Worm (Caenorhabditis elegans): ENCODE data around the gene K04C2.2.

The K04C2.2 gene

ce11 chrIII:6869268-6869667, 20.3 kb upstream of the K04C2.2 start, which contains the start of the genes cra-1 and kbp-1:
cra-1 (minus strand) TSS chrIII:6869460.
kbp-1 (plus strand) TSS chrIII:6869633.
- TF ChIP-seq unc-55 (GFP tag; optimal IDR thresholded peaks at IDR 0.05) (peak; percentile 64), crh-2 (tag; optimal IDR thresholded peaks at IDR 0.05) (peak; percentile 8), mab-5 (tag; optimal IDR thresholded peaks at IDR 0.05) (no peak), gmeb-1 (tag; optimal IDR thresholded peaks at IDR 0.05) (peak; percentile 83), nhr-6 (tag; optimal IDR thresholded peaks at IDR 0.05) (no peak), skn-1 (tag; optimal IDR thresholded peaks at IDR 0.05) (no peak), lsy-2 (tag; optimal IDR thresholded peaks at IDR 0.05) (peak; percentile 1 to 59), sma-3 (GFP tag; optimal IDR thresholded peaks at IDR 0.05) (no peak), nhr-129 (tag; optimal IDR thresholded peaks at IDR 0.05) (peak; percentile 70), mbf-1 (tag; optimal IDR thresholded peaks at IDR 0.05) (no peak), C34F6.9 (tag; optimal IDR thresholded peaks at IDR 0.05) (peak; percentile 66), nhr-21 (tag; optimal IDR thresholded peaks at IDR 0.05) (no peak), lin-13 (GFP tag; optimal IDR thresholded peaks at IDR 0.05) (peak; percentile 17)

ce11 chrIII:6869996-6870395, 19.6 kb upstream of the K04C2.2 start, which contains the start of gene K04C2.8:
K04C2.8 (plus strand) TSS chrIII:6870296.
- TF ChIP-seq crh-2 (tag; optimal IDR thresholded peaks at IDR 0.05) = no peak

ce11 chrIII:6871067-6871466, 18.5 kb upstream of the K04C2.2 start:
- no peak for TF ChIP-seq R02D3.7 (tag; optimal IDR thresholded peaks at IDR 0.05)
- peak in 1 of 2 experiments; percentile 47 for TF ChIP-seq lsy-2 (tag; optimal IDR thresholded peaks at IDR 0.05)
- no peak for TF ChIP-seq mdl-1 (tag; optimal IDR thresholded peaks at IDR 0.05)
- peak; percentile 24 for TF ChIP-seq F13H6.1 (tag; optimal IDR thresholded peaks at IDR 0.05)
- TF ChIP-seq nhr-129 (tag; optimal IDR thresholded peaks at IDR 0.05) = peak; percentile 69
- peak; percentile 34 for TF ChIP-seq sma-9 (GFP tag; optimal IDR thresholded peaks at IDR 0.05)
- no peak for TF ChIP-seq sma-9 (tag; optimal IDR thresholded peaks at IDR 0.05)
- peak; percentile 12 for TF ChIP-seq C34F6.9 (tag; optimal IDR thresholded peaks at IDR 0.05)

- TF ChIP-seq ztf-11 (tag; optimal IDR thresholded peaks at IDR 0.05) (no peak), ceh-82 (tag; optimal IDR thresholded peaks at IDR 0.05) (no peak), alr-1 (tag; optimal IDR thresholded peaks at IDR 0.05) (no peak), ceh-16 (tag; optimal IDR thresholded peaks at IDR 0.05) (no peak), nhr-6 (tag; optimal IDR thresholded peaks at IDR 0.05) (no peak), mbf-1 (tag; optimal IDR thresholded peaks at IDR 0.05) (no peak), lin-13 (GFP tag; optimal IDR thresholded peaks at IDR 0.05) (peak; percentile 27), nhr-11 (tag; optimal IDR thresholded peaks at IDR 0.05) (no peak), nhr-21 (tag; optimal IDR thresholded peaks at IDR 0.05) (no peak), nhr-129 (tag; optimal IDR thresholded peaks at IDR 0.05) (peak; percentile 37), crh-2 (tag; optimal IDR thresholded peaks at IDR 0.05) (no peak), mdl-1 (tag; optimal IDR thresholded peaks at IDR 0.05) (no peak), gmeb-1 (tag; optimal IDR thresholded peaks at IDR 0.05) (no peak), nhr-77 (tag; optimal IDR thresholded peaks at IDR 0.05) (no peak), sem-4 (tag; optimal IDR thresholded peaks at IDR 0.05) (peak; percentile 23), elt-1 (tag; optimal IDR thresholded peaks at IDR 0.05) (no peak), C34F6.9 (tag; optimal IDR thresholded peaks at IDR 0.05) (peak; percentile 25), lsy-2 (tag; optimal IDR thresholded peaks at IDR 0.05) (peak in 1 of 2 experiments; percentile 23), unc-62 (GFP tag; optimal IDR thresholded peaks at IDR 0.05) (no peak), sma-9 (GFP tag; optimal IDR thresholded peaks at IDR 0.05) (peak; percentile 27), sma-9 (tag; optimal IDR thresholded peaks at IDR 0.05) (no peak), R02D3.7 (tag; optimal IDR thresholded peaks at IDR 0.05) (no peak), ama-1 (optimal IDR thresholded peaks at IDR 0.05) (peak; percentile 66), nhr-237 (tag; optimal IDR thresholded peaks at IDR 0.05) (no peak), mab-5 (tag; optimal IDR thresholded peaks at IDR 0.05) (no peak), lin-11 (tag; optimal IDR thresholded peaks at IDR 0.05) (no peak), skn-1 (tag; optimal IDR thresholded peaks at IDR 0.05) (no peak), dmd-4 (tag; optimal IDR thresholded peaks at IDR 0.05) (no peak), peb-1 (tag; optimal IDR thresholded peaks at IDR 0.05) (no peak), nhr-23 (tag; optimal IDR thresholded peaks at IDR 0.05) (no peak), F13H6.1 (tag; optimal IDR thresholded peaks at IDR 0.05) (peak; percentile 40), sma-3 (GFP tag; optimal IDR thresholded peaks at IDR 0.05) (no peak)
Measured at ce11 chrIII:6871668-6872067, 17.9 kb upstream of the K04C2.2 start.

- TF ChIP-seq nhr-25 (tag; optimal IDR thresholded peaks at IDR 0.05) = peak; percentile 7
- TF ChIP-seq lsy-2 (tag; optimal IDR thresholded peaks at IDR 0.05) = peak in 1 of 2 experiments; percentile 10
- TF ChIP-seq sma-9 (GFP tag; optimal IDR thresholded peaks at IDR 0.05) = peak; percentile 70
- no peak for TF ChIP-seq sma-9 (tag; optimal IDR thresholded peaks at IDR 0.05)
- peak; percentile 46 for TF ChIP-seq blmp-1 (tag; optimal IDR thresholded peaks at IDR 0.05; ENCODE audit: insufficient read depth)
- no peak for TF ChIP-seq nhr-10 (tag; optimal IDR thresholded peaks at IDR 0.05)
- TF ChIP-seq nhr-77 (tag; optimal IDR thresholded peaks at IDR 0.05) = no peak
- peak; percentile 29 for TF ChIP-seq crh-2 (tag; optimal IDR thresholded peaks at IDR 0.05)
- no peak for TF ChIP-seq snpc-4 (tag; optimal IDR thresholded peaks at IDR 0.05)
- TF ChIP-seq nhr-21 (tag; optimal IDR thresholded peaks at IDR 0.05) = peak; percentile 11
Measured at ce11 chrIII:6872534-6873150, 16.9 kb upstream of the K04C2.2 start, which contains the start of gene K04C2.3. K04C2.3 (plus strand) TSS chrIII:6873089.

Data from whole organism, L2 larva.